Worm (Caenorhabditis elegans) whole organism, L3 larva: ENCODE data around the gene H12D21.11.

Experiments
- aly-2 ChIP-seq: fragments of 150-350 bp; optimal IDR thresholded peaks from 2 replicates; lab custom pipeline; 2014; ENCODE audit warnings: missing biosample characterization, missing genetic modification characterization
- ama-1 ChIP-seq: fragments of 150-350 bp; optimal IDR thresholded peaks from 2 replicates; lab custom pipeline; 2018
- ceh-82 ChIP-seq: fragments of 150-350 bp; optimal IDR thresholded peaks from 2 replicates; lab custom pipeline; 2014; ENCODE audit warnings: missing biosample characterization, missing genetic modification characterization
- fos-1 ChIP-seq: fragments of 150-350 bp; optimal IDR thresholded peaks from 2 replicates; lab custom pipeline; 2014; ENCODE audit warnings: missing biosample characterization, missing genetic modification characterization
- nhr-28 ChIP-seq: fragments of 150-350 bp; optimal IDR thresholded peaks from 2 replicates; lab custom pipeline; 2014; ENCODE audit warnings: missing biosample characterization, missing genetic modification characterization
- nhr-76 ChIP-seq: fragments of 150-350 bp; sonication (generic microtip); optimal IDR thresholded peaks from 5 replicates; lab custom pipeline; 2014; ENCODE audit warnings: missing biosample characterization, missing genetic modification characterization
- pha-4 ChIP-seq: fragments of 150-350 bp; optimal IDR thresholded peaks from 2 replicates; lab custom pipeline; 2014; ENCODE audit warnings: missing biosample characterization, missing genetic modification reagents, missing genetic modification characterization
- skn-1 ChIP-seq: fragments of 150-350 bp; optimal IDR thresholded peaks from 2 replicates; lab custom pipeline; 2014; ENCODE audit warnings: missing biosample characterization, missing genetic modification characterization

ce11 chrV:14949477-14949876 is 33.8 kb downstream of the H12D21.11 start, which contains the start of gene hil-1:
- TF ChIP-seq nhr-76 (tag; lab: Kevin White, UChicago): no peak
- TF ChIP-seq nhr-28: no peak
- no peak for TF ChIP-seq ceh-82 (tag; lab: Kevin White, UChicago)
- no peak for TF ChIP-seq pha-4 (tag; lab: Kevin White, UChicago)
- no peak for TF ChIP-seq skn-1 (tag; lab: Kevin White, UChicago)
- TF ChIP-seq aly-2: no peak
- TF ChIP-seq ama-1 (lab: Kevin White, UChicago): no peak
- no peak for TF ChIP-seq fos-1 (tag; lab: Kevin White, UChicago)
